Worm (Caenorhabditis elegans): ENCODE data around the gene T24H10.5.
A peak's percentile ranks its signal among the peaks of the same experiment; 100 is the strongest.

Gene T24H10.5

DNA sequence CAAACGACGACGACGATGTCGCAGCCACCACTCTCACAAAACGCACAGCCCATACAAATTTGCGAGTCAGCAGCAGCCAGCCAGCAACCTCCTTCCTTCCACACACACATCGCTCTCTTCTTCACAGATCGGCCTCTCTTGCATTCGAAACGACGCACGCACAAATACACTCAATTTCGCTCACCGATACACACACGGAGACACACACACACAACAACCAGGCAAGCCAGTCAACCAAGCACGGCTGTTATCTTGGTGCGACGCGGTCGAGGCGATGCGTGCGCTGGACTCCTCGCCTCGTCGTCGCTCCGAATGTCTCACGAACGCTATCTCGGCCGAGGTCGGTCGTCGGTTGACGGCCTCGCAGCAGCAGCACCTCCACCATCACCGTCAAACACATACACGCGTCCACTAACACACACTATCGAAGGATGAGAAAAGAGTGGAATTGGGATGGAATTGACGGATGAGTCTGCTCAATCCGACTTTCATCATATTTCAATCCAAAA is 40.5 kb upstream of the T24H10.5 start:
- TF ChIP-seq ces-1 (GFP tag; optimal IDR thresholded peaks at IDR 0.05) (peak; percentile 56), lin-32 (GFP tag; optimal IDR thresholded peaks at IDR 0.05) (peak; percentile 1), unc-39 (tag; optimal IDR thresholded peaks at IDR 0.05) (peak; percentile 76), hlh-1 (tag; optimal IDR thresholded peaks at IDR 0.05) (peak; percentile 97), ceh-39 (tag; optimal IDR thresholded peaks at IDR 0.05) (no peak), ceh-43 (GFP tag; optimal IDR thresholded peaks at IDR 0.05) (peak; percentile 72), mep-1 (tag; optimal IDR thresholded peaks at IDR 0.05) (peak; percentile 92), lsy-2 (tag; optimal IDR thresholded peaks at IDR 0.05) (peak; percentile 72), nhr-76 (tag; optimal IDR thresholded peaks at IDR 0.05) (no peak), elt-1 (tag; optimal IDR thresholded peaks at IDR 0.05; ENCODE audit: borderline replicate concordance, insufficient read depth) (peak; percentile 6), unc-62 (GFP tag; optimal IDR thresholded peaks at IDR 0.05) (peak; percentile 77), unc-120 (tag; optimal IDR thresholded peaks at IDR 0.05; ENCODE audit: poor library complexity, severe bottlenecking) (peak; percentile 93), flh-1 (GFP tag; optimal IDR thresholded peaks at IDR 0.05) (no peak), ztf-11 (tag; optimal IDR thresholded peaks at IDR 0.05) (peak; percentile 96), nhr-237 (tag; optimal IDR thresholded peaks at IDR 0.05) (peak; percentile 71), snpc-4 (tag; optimal IDR thresholded peaks at IDR 0.05) (no peak), mab-5 (tag; optimal IDR thresholded peaks at IDR 0.05) (no peak), bed-3 (GFP tag; optimal IDR thresholded peaks at IDR 0.05) (no peak), sem-2 (GFP tag; optimal IDR thresholded peaks at IDR 0.05) (peak; percentile 37), nhr-28 (tag; optimal IDR thresholded peaks at IDR 0.05) (no peak), ceh-83 (GFP tag; optimal IDR thresholded peaks at IDR 0.05) (peak; percentile 72), zip-8 (tag; optimal IDR thresholded peaks at IDR 0.05) (no peak), tbx-8 (GFP tag; optimal IDR thresholded peaks at IDR 0.05) (peak; percentile 48), cnd-1 (tag; optimal IDR thresholded peaks at IDR 0.05) (peak; percentile 86), pha-4 (tag; optimal IDR thresholded peaks at IDR 0.05) (peak; percentile 93), ham-2 (GFP tag; optimal IDR thresholded peaks at IDR 0.05) (peak; percentile 98), nhr-2 (tag; optimal IDR thresholded peaks at IDR 0.05) (peak; percentile 67), M03D4.4 (tag; optimal IDR thresholded peaks at IDR 0.05) (peak; percentile 83), blmp-1 (tag; optimal IDR thresholded peaks at IDR 0.05) (no peak), nhr-12 (tag; optimal IDR thresholded peaks at IDR 0.05) (peak; percentile 60), mls-2 (tag; optimal IDR thresholded peaks at IDR 0.05) (peak; percentile 82), elt-3 (tag; optimal IDR thresholded peaks at IDR 0.05) (peak; percentile 45), lin-13 (tag; optimal IDR thresholded peaks at IDR 0.05) (peak; percentile 85), drap-1 (GFP tag; optimal IDR thresholded peaks at IDR 0.05) (peak; percentile 89), sptf-1 (tag; optimal IDR thresholded peaks at IDR 0.05) (peak; percentile 88)

DNA sequence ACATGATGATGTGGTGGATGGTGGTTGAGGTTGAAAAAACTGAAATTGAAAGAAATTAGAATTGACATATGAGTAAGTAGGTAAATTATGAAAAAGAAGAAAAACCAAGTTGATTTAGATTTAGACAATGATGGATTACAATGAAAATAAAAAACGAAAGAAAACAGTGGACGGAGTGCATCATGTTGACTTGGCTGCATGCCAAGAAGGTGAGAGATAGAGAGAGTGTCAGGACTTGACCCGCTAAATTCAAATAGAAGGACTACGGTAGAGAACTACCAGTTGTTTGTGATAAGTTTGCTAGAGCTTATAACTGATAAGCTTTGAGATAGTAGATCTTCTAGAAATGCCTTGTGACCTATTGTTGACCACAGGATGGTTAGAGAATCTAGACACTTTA is 39.8 kb upstream of the T24H10.5 start, which contains the start of gene T24B8.3:
T24B8.3 (minus strand) TSS at position 39 of the 400 bp plus-strand sequence.
- TF ChIP-seq M03D4.4 (tag; optimal IDR thresholded peaks at IDR 0.05) = no peak
- peak; percentile 3 for TF ChIP-seq elt-1 (tag; optimal IDR thresholded peaks at IDR 0.05; ENCODE audit: borderline replicate concordance, insufficient read depth)
- no peak for TF ChIP-seq mls-2 (tag; optimal IDR thresholded peaks at IDR 0.05)
- TF ChIP-seq cnd-1 (tag; optimal IDR thresholded peaks at IDR 0.05) = no peak
- peak; percentile 13 for TF ChIP-seq lsy-2 (tag; optimal IDR thresholded peaks at IDR 0.05)

DNA sequence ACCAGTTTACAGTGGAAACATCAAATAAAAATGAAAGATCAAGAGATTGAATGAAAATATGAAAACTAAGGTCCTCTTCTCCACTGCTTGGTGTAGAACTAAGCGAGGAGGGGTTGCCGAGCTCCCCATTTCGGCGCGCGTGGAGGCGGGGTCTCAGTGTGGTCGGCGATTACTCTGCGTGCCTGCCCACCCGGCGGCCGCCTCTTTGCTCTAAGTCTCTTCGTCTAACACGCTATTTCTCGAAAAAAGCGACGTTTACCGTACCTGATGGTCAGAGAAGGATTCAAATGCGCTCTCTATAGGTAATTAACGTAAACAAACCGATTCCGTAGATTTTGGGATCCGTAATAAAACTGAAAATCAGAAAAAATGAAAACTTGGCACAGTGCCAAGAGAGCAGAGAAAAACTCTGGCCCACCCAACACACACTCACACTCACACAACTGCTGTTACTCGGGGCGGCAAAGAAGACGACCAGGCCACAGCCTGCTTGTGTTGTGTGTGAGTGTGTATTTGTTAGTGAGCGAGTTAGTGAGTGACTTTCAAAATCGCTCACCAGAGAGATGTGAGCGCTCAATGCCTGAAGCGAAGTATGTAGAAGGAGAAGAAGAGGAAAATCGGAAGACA is 39.2 kb upstream of the T24H10.5 start:
- TF ChIP-seq ztf-11 (tag; optimal IDR thresholded peaks at IDR 0.05) = no peak
- TF ChIP-seq M03D4.4 (tag; optimal IDR thresholded peaks at IDR 0.05) = no peak
- no peak for TF ChIP-seq nhr-28 (tag; optimal IDR thresholded peaks at IDR 0.05)
- peak; percentile 1 for TF ChIP-seq unc-62 (GFP tag; optimal IDR thresholded peaks at IDR 0.05)
- no peak for TF ChIP-seq zip-8 (tag; optimal IDR thresholded peaks at IDR 0.05)
- no peak for TF ChIP-seq elt-1 (tag; optimal IDR thresholded peaks at IDR 0.05; ENCODE audit: borderline replicate concordance, insufficient read depth)
- peak; percentile 66 for TF ChIP-seq nhr-2 (tag; optimal IDR thresholded peaks at IDR 0.05)
- TF ChIP-seq unc-120 (tag; optimal IDR thresholded peaks at IDR 0.05; ENCODE audit: poor library complexity, severe bottlenecking) = no peak
- TF ChIP-seq mep-1 (tag; optimal IDR thresholded peaks at IDR 0.05) = peak; percentile 40
- no peak for TF ChIP-seq nhr-12 (tag; optimal IDR thresholded peaks at IDR 0.05)
- TF ChIP-seq lsy-2 (tag; optimal IDR thresholded peaks at IDR 0.05) = peak; percentile 16
- TF ChIP-seq mls-2 (tag; optimal IDR thresholded peaks at IDR 0.05) = peak; percentile 53
- TF ChIP-seq sem-2 (GFP tag; optimal IDR thresholded peaks at IDR 0.05) = no peak
- no peak for TF ChIP-seq lin-32 (GFP tag; optimal IDR thresholded peaks at IDR 0.05)
- peak; percentile 49 for TF ChIP-seq sptf-1 (tag; optimal IDR thresholded peaks at IDR 0.05)
- TF ChIP-seq ceh-83 (GFP tag; optimal IDR thresholded peaks at IDR 0.05) = no peak
- no peak for TF ChIP-seq tbx-8 (GFP tag; optimal IDR thresholded peaks at IDR 0.05)
- peak; percentile 76 for TF ChIP-seq ces-1 (GFP tag; optimal IDR thresholded peaks at IDR 0.05)
- no peak for TF ChIP-seq snpc-4 (tag; optimal IDR thresholded peaks at IDR 0.05)
- TF ChIP-seq unc-39 (tag; optimal IDR thresholded peaks at IDR 0.05) = no peak
- peak; percentile 31 for TF ChIP-seq ceh-43 (GFP tag; optimal IDR thresholded peaks at IDR 0.05)
- TF ChIP-seq blmp-1 (tag; optimal IDR thresholded peaks at IDR 0.05) = no peak
- TF ChIP-seq flh-1 (GFP tag; optimal IDR thresholded peaks at IDR 0.05) = no peak
- peak; percentile 22 for TF ChIP-seq cnd-1 (tag; optimal IDR thresholded peaks at IDR 0.05)
- TF ChIP-seq ceh-39 (tag; optimal IDR thresholded peaks at IDR 0.05) = no peak
- peak; percentile 92 for TF ChIP-seq hlh-1 (tag; optimal IDR thresholded peaks at IDR 0.05)
- no peak for TF ChIP-seq nhr-76 (tag; optimal IDR thresholded peaks at IDR 0.05)
- TF ChIP-seq bed-3 (GFP tag; optimal IDR thresholded peaks at IDR 0.05) = no peak
- TF ChIP-seq drap-1 (GFP tag; optimal IDR thresholded peaks at IDR 0.05) = no peak
- no peak for TF ChIP-seq elt-3 (tag; optimal IDR thresholded peaks at IDR 0.05)
- peak; percentile 22 for TF ChIP-seq nhr-237 (tag; optimal IDR thresholded peaks at IDR 0.05)
- TF ChIP-seq lin-13 (tag; optimal IDR thresholded peaks at IDR 0.05) = peak; percentile 49
- TF ChIP-seq ham-2 (GFP tag; optimal IDR thresholded peaks at IDR 0.05) = peak; percentile 5
- TF ChIP-seq mab-5 (tag; optimal IDR thresholded peaks at IDR 0.05) = no peak
- TF ChIP-seq pha-4 (tag; optimal IDR thresholded peaks at IDR 0.05) = peak; percentile 26
